Fruit fly (Drosophila melanogaster): ENCODE data around the gene TwdlD.

- TF ChIP-seq EcR (GFP tag; optimal IDR thresholded peaks at IDR 0.05), result no peak
- no peak for TF ChIP-seq CG9948 (tag; optimal IDR thresholded peaks at IDR 0.05)
- TF ChIP-seq Pif1A (GFP tag; optimal IDR thresholded peaks at IDR 0.05), result no peak
- no peak for TF ChIP-seq CG8301 (tag; optimal IDR thresholded peaks at IDR 0.05)
- TF ChIP-seq CG34367 (tag; optimal IDR thresholded peaks at IDR 0.05), result no peak
- TF ChIP-seq Ets98B (GFP tag; IDR thresholded peaks at IDR 0.05), result no peak
Measured at dm6 chr3R:26628624-26629023, 11.2 kb upstream of the TwdlD start, which contains the start of gene TwdlK.

All from whole organism, pupa.